Worm (Caenorhabditis elegans) whole organism, young adult: ENCODE measurements around the gene F58G11.4.
A peak's percentile ranks its signal among the peaks of the same experiment; 100 is the strongest.

Experiments
- F37B4.10 ChIP-seq: fragments of 200-800 bp; sonication (Bioruptor generic); IDR thresholded peaks from 2 replicates; pipeline ENCODE4 v1.3.6; 2022; ENCODE audit warnings: missing genetic modification characterization, missing compliant biosample characterization
- athp-1 ChIP-seq: sonication (generic microtip); optimal IDR thresholded peaks from 2 replicates; lab custom pipeline; 2017; ENCODE audit warnings: mild to moderate bottlenecking, missing genetic modification characterization, missing compliant biosample characterization
- mel-28 ChIP-seq: sonication (generic microtip); optimal IDR thresholded peaks from 2 replicates; lab custom pipeline; 2016; ENCODE audit warnings: borderline replicate concordance, mild to moderate bottlenecking, missing genetic modification characterization, missing compliant biosample characterization
- nfyb-1 ChIP-seq: fragments of 200-800 bp; sonication (Bioruptor generic); IDR thresholded peaks from 2 replicates; pipeline ENCODE4 v1.3.6; 2022; ENCODE audit warnings: missing genetic modification reagents, missing genetic modification characterization, missing compliant biosample characterization

DNA sequence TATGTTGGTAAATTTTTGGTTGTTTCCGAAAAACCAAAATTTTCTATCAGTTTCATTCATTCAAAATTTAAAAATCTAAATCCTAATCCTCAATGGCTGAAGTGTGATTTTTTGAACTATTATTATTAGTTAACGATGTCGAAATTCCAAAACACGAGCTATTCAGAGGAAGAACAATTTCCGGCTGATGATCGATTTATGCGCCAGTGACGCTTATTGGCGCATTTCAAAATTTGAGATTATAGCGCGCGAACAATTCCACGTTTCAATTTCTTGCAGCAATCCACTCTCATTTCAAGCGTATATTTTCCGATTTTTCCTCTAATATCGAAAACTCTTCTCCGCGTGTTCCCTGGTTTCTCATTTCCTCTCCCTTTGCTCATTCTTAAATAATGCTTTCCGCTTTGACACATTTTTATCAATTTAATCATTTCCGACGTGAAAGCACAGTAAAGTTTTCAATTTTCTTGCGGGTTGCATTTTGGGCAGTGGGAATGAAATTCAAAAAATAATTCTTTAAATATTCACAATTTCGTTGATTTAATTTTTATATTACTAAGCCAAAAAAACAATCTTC is 8.0 kb upstream of the F58G11.4 start:
- peak; percentile 53 for TF ChIP-seq athp-1
- no peak for TF ChIP-seq nfyb-1 (GFP tag; lab: Robert Waterston, UW)
- TF ChIP-seq F37B4.10, result no peak
- no peak for TF ChIP-seq mel-28
